Fruit fly (Drosophila melanogaster): ENCODE data around the gene fmt.

The fmt gene

DNA sequence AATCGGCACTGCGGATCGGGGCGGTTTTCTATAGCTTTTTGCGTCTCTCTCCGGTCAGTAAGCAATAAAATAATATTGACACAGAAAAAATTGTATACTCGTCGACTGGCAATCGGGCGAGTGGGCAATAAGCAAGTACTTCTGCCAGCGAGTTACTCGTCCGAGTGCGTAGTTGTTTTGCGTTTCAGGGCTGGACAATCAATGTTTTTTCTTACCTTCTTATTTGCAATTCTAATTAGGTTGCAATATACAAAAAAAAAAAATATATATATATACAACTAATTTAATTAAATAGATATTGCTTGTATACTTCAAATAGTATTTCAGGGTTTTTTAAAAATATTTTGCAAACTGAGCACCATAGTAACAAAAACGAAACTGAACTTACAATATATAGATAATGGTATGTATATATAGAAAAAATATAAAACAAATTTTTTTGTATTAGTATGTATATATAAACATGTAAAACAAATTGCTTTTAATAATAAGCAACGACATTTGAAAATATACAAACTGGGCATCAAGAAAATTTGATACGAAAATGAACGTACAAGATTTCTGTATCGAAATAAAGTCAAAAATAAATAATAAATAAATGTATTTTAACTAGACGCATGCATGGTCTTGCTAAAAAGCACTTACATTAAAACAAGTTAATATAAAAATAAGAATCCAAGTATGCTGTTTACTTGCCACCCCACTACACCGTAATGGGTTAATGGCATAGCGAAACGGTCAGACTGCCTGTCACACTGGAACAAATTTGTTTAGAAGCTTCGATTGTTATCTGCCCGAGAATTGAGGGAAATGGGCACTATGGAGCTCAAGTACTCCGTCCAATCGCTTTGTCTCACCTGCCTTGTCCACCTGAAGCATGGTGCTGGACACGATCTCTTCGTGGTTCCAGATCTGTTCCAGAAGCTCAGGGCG lies 15.6 kb upstream of the fmt start, which contains the start of the genes D19A and CG7386:
Gene D19A (minus strand): TSS at position 129 of the 933 bp plus-strand sequence.
Gene CG7386 (plus strand): TSS at position 751 of the 933 bp plus-strand sequence.
- TF ChIP-seq D1 (tag; optimal IDR thresholded peaks at IDR 0.05), result no peak
- TF ChIP-seq CG4496 (GFP tag; IDR thresholded peaks at IDR 0.05), result peak; percentile 77
- TF ChIP-seq CG14655 (GFP tag; optimal IDR thresholded peaks at IDR 0.05), result no peak
- TF ChIP-seq CG12605 (GFP tag; IDR thresholded peaks at IDR 0.05), result peak; percentile 48; the same call in 1 of the 2 replicates
- peak; percentile 11 for TF ChIP-seq CG9948 (tag; optimal IDR thresholded peaks at IDR 0.05)
- peak; percentile 52 for TF ChIP-seq CG8159 (tag; optimal IDR thresholded peaks at IDR 0.05)
- peak; percentile 38; the same call in 1 of the 2 replicates for TF ChIP-seq CG32121 (GFP tag; IDR thresholded peaks at IDR 0.05)
- TF ChIP-seq CG13204 (GFP tag; optimal IDR thresholded peaks at IDR 0.05), result no peak
- TF ChIP-seq CG8301 (tag; optimal IDR thresholded peaks at IDR 0.05), result peak; percentile 9
- peak; percentile 22 for TF ChIP-seq CG17806 (tag; optimal IDR thresholded peaks at IDR 0.05)
- no peak for TF ChIP-seq CG34367 (tag; optimal IDR thresholded peaks at IDR 0.05)
- peak; percentile 30; the same call in 1 of the 3 replicates for TF ChIP-seq fd96Ca (GFP tag; IDR thresholded peaks at IDR 0.05)
- TF ChIP-seq Ets98B (GFP tag; IDR thresholded peaks at IDR 0.05), result peak; percentile 59
- TF ChIP-seq gl (tag; optimal IDR thresholded peaks at IDR 0.05), result no peak
- TF ChIP-seq rn (GFP tag; IDR thresholded peaks at IDR 0.05), result peak; percentile 43; the same call in 1 of the 2 replicates
- peak; percentile 1 for TF ChIP-seq EcR (GFP tag; optimal IDR thresholded peaks at IDR 0.05)
- no peak for TF ChIP-seq Pif1A (GFP tag; optimal IDR thresholded peaks at IDR 0.05)
- no peak for TF ChIP-seq Pif1B (GFP tag; optimal IDR thresholded peaks at IDR 0.05)
- no peak for TF ChIP-seq CG10348 (GFP tag; IDR thresholded peaks at IDR 0.05)
- peak; percentile 28 for TF ChIP-seq CG15710 (tag; optimal IDR thresholded peaks at IDR 0.05)
- TF ChIP-seq Snoo (tag; optimal IDR thresholded peaks at IDR 0.05), result peak; percentile 11

DNA sequence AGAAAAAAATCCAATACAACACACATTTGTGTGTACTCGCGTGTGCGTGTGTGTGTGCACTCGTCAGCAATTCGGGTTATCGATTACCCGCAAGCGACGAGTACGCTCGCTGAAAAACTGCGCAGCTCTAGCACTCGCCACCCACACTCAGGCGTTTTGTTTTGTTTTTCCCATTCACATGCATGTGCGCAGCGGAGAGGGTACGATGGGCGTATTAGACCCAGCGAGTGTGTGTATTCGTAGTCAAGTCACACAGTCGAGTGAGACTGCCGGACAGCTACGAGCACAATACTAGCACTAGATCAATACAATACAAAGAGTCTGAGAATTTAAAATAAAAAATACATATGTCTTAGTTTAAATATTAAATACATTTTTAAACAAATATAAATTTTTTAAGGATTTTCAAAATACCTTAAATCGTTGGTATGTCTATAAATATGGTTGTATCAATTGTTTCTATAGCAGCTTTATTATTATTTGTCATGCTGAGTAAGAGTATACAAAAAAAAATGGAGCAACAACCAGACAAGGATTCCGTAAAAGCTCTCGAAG lies 11.3 kb upstream of the fmt start, which contains the start of the genes D19B and CG43293:
Gene D19B (minus strand): TSS at position 37 of the 555 bp plus-strand sequence.
Gene CG43293 (plus strand): TSS at position 306 of the 555 bp plus-strand sequence.
- TF ChIP-seq Ets98B (GFP tag; IDR thresholded peaks at IDR 0.05) (peak; percentile 94), fd96Ca (GFP tag; IDR thresholded peaks at IDR 0.05) (peak; percentile 92), CG4496 (GFP tag; IDR thresholded peaks at IDR 0.05) (peak; percentile 92), Snoo (tag; optimal IDR thresholded peaks at IDR 0.05) (peak; percentile 84), CG12605 (GFP tag; IDR thresholded peaks at IDR 0.05) (peak; percentile 91), CG15710 (tag; optimal IDR thresholded peaks at IDR 0.05) (peak; percentile 81), CG13204 (GFP tag; optimal IDR thresholded peaks at IDR 0.05) (no peak), EcR (GFP tag; optimal IDR thresholded peaks at IDR 0.05) (no peak), Pif1B (GFP tag; optimal IDR thresholded peaks at IDR 0.05) (peak; percentile 93), CG8301 (tag; optimal IDR thresholded peaks at IDR 0.05) (peak; percentile 80), CG17806 (tag; optimal IDR thresholded peaks at IDR 0.05) (peak; percentile 82), CG10348 (GFP tag; IDR thresholded peaks at IDR 0.05) (peak; percentile 36; the same call in 1 of the 2 replicates), D1 (tag; optimal IDR thresholded peaks at IDR 0.05) (no peak), CG34367 (tag; optimal IDR thresholded peaks at IDR 0.05) (peak; percentile 81), CG14655 (GFP tag; optimal IDR thresholded peaks at IDR 0.05) (peak; percentile 88), gl (tag; optimal IDR thresholded peaks at IDR 0.05) (peak; percentile 76), rn (GFP tag; IDR thresholded peaks at IDR 0.05) (peak; percentile 86), CG32121 (GFP tag; IDR thresholded peaks at IDR 0.05) (peak; percentile 92), CG8159 (tag; optimal IDR thresholded peaks at IDR 0.05) (peak; percentile 82), Pif1A (GFP tag; optimal IDR thresholded peaks at IDR 0.05) (no peak), CG9948 (tag; optimal IDR thresholded peaks at IDR 0.05) (peak; percentile 81)

DNA sequence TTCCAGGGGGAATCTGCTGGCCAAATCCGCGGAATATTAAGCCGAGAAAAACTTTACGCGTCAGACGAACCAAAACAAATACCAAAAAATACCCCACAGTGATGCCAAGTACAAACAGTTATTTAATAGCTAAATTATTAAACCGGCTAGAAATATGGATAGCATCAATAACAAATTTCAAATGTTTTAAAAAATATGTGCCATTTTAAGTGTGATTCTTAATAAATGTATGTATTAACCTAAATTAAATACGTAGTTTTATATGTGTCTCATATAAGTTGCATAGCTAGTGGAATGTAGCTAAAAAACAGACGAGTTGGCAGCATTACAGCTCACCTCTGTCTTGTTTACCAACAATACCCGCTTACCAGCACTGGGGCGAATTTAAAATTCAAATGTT lies 8.1 kb upstream of the fmt start, which contains the start of gene CG10274:
Gene CG10274 (minus strand): TSS at position 54 of the 400 bp plus-strand sequence.
- TF ChIP-seq CG32121 (GFP tag; IDR thresholded peaks at IDR 0.05), result peak; percentile 17; the same call in 1 of the 2 replicates
- TF ChIP-seq CG17806 (tag; optimal IDR thresholded peaks at IDR 0.05), result peak; percentile 40
- no peak for TF ChIP-seq CG34367 (tag; optimal IDR thresholded peaks at IDR 0.05)
- no peak for TF ChIP-seq CG8159 (tag; optimal IDR thresholded peaks at IDR 0.05)
- TF ChIP-seq CG15710 (tag; optimal IDR thresholded peaks at IDR 0.05), result peak; percentile 72
- no peak for TF ChIP-seq Pif1B (GFP tag; optimal IDR thresholded peaks at IDR 0.05)
- TF ChIP-seq CG4496 (GFP tag; IDR thresholded peaks at IDR 0.05), result peak; percentile 59; the same call in 2 of the 3 replicates
- TF ChIP-seq CG10348 (GFP tag; IDR thresholded peaks at IDR 0.05), result no peak
- TF ChIP-seq Snoo (tag; optimal IDR thresholded peaks at IDR 0.05), result no peak
- no peak for TF ChIP-seq fd96Ca (GFP tag; IDR thresholded peaks at IDR 0.05)
- TF ChIP-seq CG8301 (tag; optimal IDR thresholded peaks at IDR 0.05), result no peak
- peak; percentile 52 for TF ChIP-seq CG9948 (tag; optimal IDR thresholded peaks at IDR 0.05)

DNA sequence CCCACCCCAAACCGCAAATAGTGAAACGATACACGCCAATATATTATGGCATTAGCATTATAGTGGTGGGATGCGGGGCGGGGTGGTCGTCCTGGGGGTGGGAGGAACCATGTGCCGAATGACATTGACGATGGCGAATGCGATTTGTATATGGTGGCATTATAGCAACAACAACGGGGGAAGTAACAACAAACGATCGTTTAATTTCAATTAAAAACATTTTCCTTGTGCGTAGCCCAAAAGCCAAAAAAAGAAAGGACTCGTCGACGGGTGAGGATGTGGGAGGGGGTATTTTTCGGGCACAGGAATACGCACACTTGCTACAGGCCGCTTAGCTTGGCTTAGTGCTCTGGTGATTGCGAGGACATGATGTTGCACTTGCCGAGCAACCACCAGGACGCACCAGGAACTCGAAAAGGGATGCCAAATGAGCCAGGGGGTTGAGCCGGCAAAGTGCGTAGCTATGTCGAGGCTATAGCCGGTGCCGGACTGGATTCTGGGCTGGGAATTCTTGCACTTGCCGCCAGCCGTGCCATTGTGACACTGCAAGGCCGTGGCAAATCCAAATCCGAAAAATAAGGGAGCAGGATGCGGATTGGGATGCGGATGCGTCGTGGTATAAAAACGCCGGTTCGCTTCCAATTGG lies 11.1 kb downstream of the fmt start, which contains the start of gene Prdm13:
Gene Prdm13 (plus strand): TSS at position 645 of the 646 bp plus-strand sequence.
- TF ChIP-seq CG13204 (GFP tag; optimal IDR thresholded peaks at IDR 0.05) (no peak), D1 (tag; optimal IDR thresholded peaks at IDR 0.05) (no peak), CG15710 (tag; optimal IDR thresholded peaks at IDR 0.05) (no peak), Pif1B (GFP tag; optimal IDR thresholded peaks at IDR 0.05) (no peak), Pif1A (GFP tag; optimal IDR thresholded peaks at IDR 0.05) (no peak), CG9948 (tag; optimal IDR thresholded peaks at IDR 0.05) (no peak), EcR (GFP tag; optimal IDR thresholded peaks at IDR 0.05) (no peak)

All from whole organism, pupa.